Fruit fly (Drosophila melanogaster) whole organism, embryonic: Measurements from ENCODE around the gene hry.

Experiments
- CG11695 ChIP-seq: fragments of 200-800 bp; sonication (Bioruptor generic); IDR thresholded peaks from 3 replicates; pipeline ENCODE4 v1.3.6; 2022; ENCODE audit warnings: missing biosample characterization, missing genetic modification characterization
- CG2199 ChIP-seq: fragments of 200-800 bp; sonication (Bioruptor generic); IDR thresholded peaks from 3 replicates; pipeline ENCODE4 v1.3.6; 2022; ENCODE audit warnings: missing biosample characterization, missing genetic modification characterization
- Dek ChIP-seq: fragments of 200-800 bp; sonication (Bioruptor generic); optimal IDR thresholded peaks from 3 replicates; lab custom pipeline; 2019; ENCODE audit warnings: missing biosample characterization, mild to moderate bottlenecking, missing genetic modification characterization, moderate library complexity
- ab ChIP-seq: fragments of 200-800 bp; sonication (Bioruptor generic); optimal IDR thresholded peaks from 2 replicates; lab custom pipeline; 2016; ENCODE audit warnings: missing biosample characterization, missing genetic modification characterization

- TF ChIP-seq CG2199 (GFP tag; lab: Robert Waterston, UW) = no peak
- no peak for TF ChIP-seq ab (GFP tag; lab: Kevin White, UChicago)
- no peak for TF ChIP-seq CG11695 (GFP tag; lab: Robert Waterston, UW)
- no peak for TF ChIP-seq Dek (tag; lab: Kevin White, UChicago)
Observed at dm6 chr3L:8716013-8716412, 40.5 kb downstream of the hry start.
